Worm (Caenorhabditis elegans): ENCODE data around the gene slc-25A21.

The slc-25A21 gene

ce11 chrX:16160924-16161323 lies 28.7 kb upstream of the slc-25A21 start:
- TF ChIP-seq elt-3 (tag; optimal IDR thresholded peaks at IDR 0.05) (no peak), efl-3 (GFP tag; optimal IDR thresholded peaks at IDR 0.05) (no peak), zag-1 (tag; optimal IDR thresholded peaks at IDR 0.05) (no peak), aha-1 (tag; optimal IDR thresholded peaks at IDR 0.05) (no peak), pqm-1 (tag; optimal IDR thresholded peaks at IDR 0.05) (no peak), tlp-1 (tag; optimal IDR thresholded peaks at IDR 0.05) (no peak), C16A3.4 (tag; optimal IDR thresholded peaks at IDR 0.05) (no peak), swsn-7 (tag; optimal IDR thresholded peaks at IDR 0.05) (no peak), unc-30 (tag; optimal IDR thresholded peaks at IDR 0.05) (no peak), tbx-2 (tag; optimal IDR thresholded peaks at IDR 0.05) (no peak)

DNA sequence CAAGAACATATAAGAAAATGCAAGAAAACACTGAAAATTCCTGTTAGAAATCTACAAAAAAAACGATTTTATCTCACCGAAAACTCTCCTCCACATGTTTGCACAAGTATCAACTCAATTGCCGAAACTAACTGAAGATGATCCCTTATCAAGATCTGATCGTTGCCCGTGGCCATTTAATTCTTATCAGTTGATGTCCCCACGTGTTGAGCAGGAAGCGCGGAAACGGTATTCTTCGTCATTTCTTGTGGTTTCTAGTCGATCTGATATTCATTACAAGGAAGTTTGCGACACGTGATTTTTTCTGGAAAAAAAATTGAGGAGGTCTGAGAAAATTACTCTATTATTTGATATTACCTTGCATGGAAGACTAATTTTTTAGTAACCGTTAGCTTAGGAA lies 26.3 kb upstream of the slc-25A21 start, which contains the start of gene F09C8.1:
TSS of gene F09C8.1 (minus strand) at position 123 of the 400 bp plus-strand sequence.
- TF ChIP-seq efl-1 (optimal IDR thresholded peaks at IDR 0.05) (no peak), efl-1 (GFP tag; optimal IDR thresholded peaks at IDR 0.05 in 1 of 2) (peak in 1 of 2 experiments; percentile 42), nhr-71 (tag; optimal IDR thresholded peaks at IDR 0.05) (peak; percentile 4), elt-2 (tag; optimal IDR thresholded peaks at IDR 0.05) (peak; percentile 97), nhr-20 (tag; optimal IDR thresholded peaks at IDR 0.05) (peak; percentile 31), unc-98 (GFP tag; IDR thresholded peaks at IDR 0.05) (no peak), lin-35 (GFP tag; optimal IDR thresholded peaks at IDR 0.05) (peak in 1 of 2 experiments; percentile 4), unc-30 (tag; optimal IDR thresholded peaks at IDR 0.05) (no peak), mdl-1 (tag; optimal IDR thresholded peaks at IDR 0.05) (peak in 1 of 2 experiments; percentile 43), elt-3 (tag; optimal IDR thresholded peaks at IDR 0.05) (no peak), mep-1 (tag; optimal IDR thresholded peaks at IDR 0.05) (no peak), nhr-85 (tag) (no peak)

DNA sequence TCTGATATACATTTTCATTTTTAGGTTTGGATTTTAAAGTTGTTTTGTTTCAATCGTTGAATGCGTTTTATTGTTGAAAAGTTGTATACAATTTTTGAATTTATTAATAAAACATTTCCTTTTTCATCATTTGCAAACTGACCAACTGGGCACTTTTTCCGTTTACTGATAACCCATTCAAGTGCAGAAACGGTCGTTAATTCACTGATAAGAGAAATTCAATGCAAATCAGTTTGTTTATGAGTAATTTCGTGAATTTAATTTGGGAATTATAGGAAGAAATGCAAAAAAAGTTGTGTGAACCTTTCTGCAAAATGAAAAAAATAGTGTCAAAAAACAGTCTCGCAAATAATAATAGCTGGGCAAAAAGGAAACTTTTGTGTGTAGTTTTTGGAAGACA lies 23.2 kb upstream of the slc-25A21 start:
- TF ChIP-seq zip-4 (GFP tag; optimal IDR thresholded peaks at IDR 0.05) (no peak), elt-2 (tag; optimal IDR thresholded peaks at IDR 0.05) (peak; percentile 80)

- peak; percentile 52 for TF ChIP-seq snpc-4 (tag; optimal IDR thresholded peaks at IDR 0.05)
- TF ChIP-seq egl-27 (tag; optimal IDR thresholded peaks at IDR 0.05) = no peak
These were observed 22.7 kb upstream of the slc-25A21 start for ce11 chrX:16166994-16167393.

DNA sequence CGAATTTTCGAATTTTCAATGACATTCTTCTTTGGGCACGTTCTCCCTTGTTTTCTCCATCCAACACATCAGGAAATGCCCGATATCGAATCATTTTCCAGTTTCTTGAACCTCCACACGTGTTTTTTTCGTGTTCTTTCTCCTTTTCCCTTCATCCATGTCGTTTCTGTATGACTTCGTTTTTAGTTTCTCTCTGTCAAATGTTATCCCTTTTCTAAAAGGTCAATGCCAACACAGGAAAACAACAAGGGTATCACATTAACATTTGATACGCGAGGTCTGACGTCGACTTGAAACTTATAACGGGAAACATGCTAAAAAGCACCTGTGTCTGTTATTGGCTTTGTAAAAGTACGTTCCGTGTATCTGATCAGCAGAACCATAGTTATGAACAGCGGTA lies 16.8 kb upstream of the slc-25A21 start:
- no peak for TF ChIP-seq fkh-4 (tag; optimal IDR thresholded peaks at IDR 0.05; ENCODE audit: borderline replicate concordance)
- no peak for TF ChIP-seq C16A3.4 (tag; optimal IDR thresholded peaks at IDR 0.05)
- TF ChIP-seq fos-1 (tag; optimal IDR thresholded peaks at IDR 0.05) = no peak
- TF ChIP-seq tlp-1 (tag; optimal IDR thresholded peaks at IDR 0.05) = no peak
- TF ChIP-seq nhr-85 (tag) = peak; percentile 67
- TF ChIP-seq nhr-12 (tag; optimal IDR thresholded peaks at IDR 0.05) = no peak
- no peak for TF ChIP-seq lin-39 (tag; optimal IDR thresholded peaks at IDR 0.05)
- TF ChIP-seq blmp-1 (tag; optimal IDR thresholded peaks at IDR 0.05) = peak; percentile 39
- no peak for TF ChIP-seq ama-1 (optimal IDR thresholded peaks at IDR 0.05)
- peak; percentile 6 for TF ChIP-seq lin-14 (GFP tag; optimal IDR thresholded peaks at IDR 0.05)
- peak in 2 of 6 experiments; percentile 26 to 68 for TF ChIP-seq elt-3 (tag; optimal IDR thresholded peaks at IDR 0.05)

- TF ChIP-seq nhr-19 (GFP tag; conservative IDR thresholded peaks at IDR 0.05) (no peak), rnt-1 (tag; optimal IDR thresholded peaks at IDR 0.05) (no peak), pqm-1 (tag; optimal IDR thresholded peaks at IDR 0.05) (no peak), efl-1 (optimal IDR thresholded peaks at IDR 0.05) (no peak), efl-1 (GFP tag; optimal IDR thresholded peaks at IDR 0.05 in 1 of 2) (no peak), lsy-2 (tag; optimal IDR thresholded peaks at IDR 0.05) (no peak), ama-1 (optimal IDR thresholded peaks at IDR 0.05) (no peak), ets-5 (GFP tag; IDR thresholded peaks at IDR 0.05) (no peak), alr-1 (tag; optimal IDR thresholded peaks at IDR 0.05; ENCODE audit: borderline replicate concordance) (no peak), fkh-10 (GFP tag; optimal IDR thresholded peaks at IDR 0.05) (no peak), nhr-71 (tag; optimal IDR thresholded peaks at IDR 0.05) (no peak), sox-4 (tag; optimal IDR thresholded peaks at IDR 0.05) (no peak), nhr-12 (tag; optimal IDR thresholded peaks at IDR 0.05) (no peak), unc-30 (tag; optimal IDR thresholded peaks at IDR 0.05) (no peak), snpc-4 (tag; optimal IDR thresholded peaks at IDR 0.05) (no peak), mef-2 (tag; optimal IDR thresholded peaks at IDR 0.05) (no peak)
These were observed 5.6 kb upstream of the slc-25A21 start, which contains the start of gene nlp-67 for ce11 chrX:16184069-16184468. Gene nlp-67 (plus strand): TSS chrX:16184369.
